Fruit fly (Drosophila melanogaster) whole organism, embryonic: Measurements from ENCODE around the gene CG9733.

Source experiments
- Aef1 ChIP-seq: fragments of 200-800 bp; sonication (Bioruptor generic); IDR thresholded peaks from 3 replicates; pipeline ENCODE4 v1.3.6; 2022; ENCODE audit warnings: missing biosample characterization, missing genetic modification characterization
- CG10267 ChIP-seq: fragments of 200-800 bp; sonication (Bioruptor generic); optimal IDR thresholded peaks from 2 replicates; lab custom pipeline; 2018; ENCODE audit warnings: missing biosample characterization, mild to moderate bottlenecking, missing genetic modification characterization, moderate library complexity
- CG10959 ChIP-seq: fragments of 200-800 bp; sonication (Bioruptor generic); IDR thresholded peaks from 2 replicates; pipeline ENCODE4 v1.3.6; 2022; ENCODE audit warnings: missing biosample characterization, missing genetic modification characterization
- CG12391 ChIP-seq: fragments of 200-800 bp; sonication (Bioruptor generic); optimal IDR thresholded peaks from 3 replicates; lab custom pipeline; 2018; ENCODE audit warnings: missing biosample characterization, mild to moderate bottlenecking, missing genetic modification characterization, moderate library complexity
- CG15011 ChIP-seq: fragments of 200-800 bp; sonication (Bioruptor generic); optimal IDR thresholded peaks from 3 replicates; lab custom pipeline; 2018; ENCODE audit warnings: missing biosample characterization, mild to moderate bottlenecking, missing genetic modification characterization
- CG15696 ChIP-seq: fragments of 200-800 bp; sonication (Bioruptor generic); optimal IDR thresholded peaks from 2 replicates; lab custom pipeline; 2019; ENCODE audit warnings: missing biosample characterization, mild to moderate bottlenecking, missing genetic modification characterization, moderate library complexity
- CG16779 ChIP-seq: fragments of 200-800 bp; sonication (Bioruptor generic); IDR thresholded peaks from 2 replicates; pipeline ENCODE4 v1.3.6; 2022; ENCODE audit warnings: missing biosample characterization, missing genetic modification characterization
- CG16863 ChIP-seq: fragments of 200-800 bp; sonication (Bioruptor generic); optimal IDR thresholded peaks from 3 replicates; lab custom pipeline; 2016; ENCODE audit warnings: missing biosample characterization, missing genetic modification characterization
- CG17328 ChIP-seq: fragments of 200-800 bp; sonication (Bioruptor generic); IDR thresholded peaks from 2 replicates; pipeline ENCODE4 v1.3.6; 2022; ENCODE audit warnings: missing biosample characterization, missing genetic modification characterization
- CG17802 ChIP-seq: fragments of 200-800 bp; sonication (Bioruptor generic); optimal IDR thresholded peaks from 2 replicates; lab custom pipeline; 2018; ENCODE audit warnings: missing biosample characterization, mild to moderate bottlenecking, missing genetic modification characterization, moderate library complexity
- CG2116 ChIP-seq: fragments of 200-800 bp; sonication (Bioruptor generic); optimal IDR thresholded peaks from 3 replicates; lab custom pipeline; 2018; ENCODE audit warnings: missing biosample characterization, mild to moderate bottlenecking, missing genetic modification characterization
- CG2712 ChIP-seq: fragments of 200-800 bp; optimal IDR thresholded peaks from 3 replicates; lab custom pipeline; 2019; ENCODE audit warnings: missing biosample characterization, mild to moderate bottlenecking, missing genetic modification characterization, moderate library complexity
- CG4328 ChIP-seq: fragments of 200-800 bp; sonication (Bioruptor generic); optimal IDR thresholded peaks from 3 replicates; lab custom pipeline; 2017; ENCODE audit warnings: missing biosample characterization, missing genetic modification reagents, missing genetic modification characterization
- CG4617 ChIP-seq: fragments of 200-800 bp; sonication (Bioruptor generic); optimal IDR thresholded peaks from 3 replicates; lab custom pipeline; 2016; ENCODE audit warnings: missing biosample characterization, missing genetic modification characterization, borderline replicate concordance
- CG7556 ChIP-seq: fragments of 200-800 bp; sonication (Bioruptor generic); optimal IDR thresholded peaks from 2 replicates; lab custom pipeline; 2017; ENCODE audit warnings: missing biosample characterization, mild to moderate bottlenecking, missing genetic modification characterization
- CoRest ChIP-seq: fragments of 200-800 bp; sonication (Bioruptor generic); optimal IDR thresholded peaks from 3 replicates; lab custom pipeline; 2018; ENCODE audit warnings: missing biosample characterization, mild to moderate bottlenecking, missing genetic modification characterization, moderate library complexity
- E2f2 ChIP-seq: fragments of 200-800 bp; sonication (Bioruptor generic); IDR thresholded peaks from 2 replicates; pipeline ENCODE4 v1.3.6; 2022; ENCODE audit warnings: missing biosample characterization, missing genetic modification characterization
- Ets65A ChIP-seq: fragments of 200-800 bp; sonication (Bioruptor generic); peaks from one replicate; lab custom pipeline; 2016; ENCODE audit warnings: missing biosample characterization, missing genetic modification characterization
- Hr78 ChIP-seq, 2 experiments: fragments of 200-800 bp in 1 of 2; fragments of >200 bp in 1 of 2; sonication (Bioruptor generic) in 1 of 2; optimal IDR thresholded peaks; 2 replicates each; lab custom pipeline; 2017 to 2019; ENCODE audit warnings: missing biosample characterization in 2 of 2, missing genetic modification characterization in 2 of 2, mild to moderate bottlenecking in 1 of 2, moderate library complexity in 1 of 2
- Mrtf ChIP-seq: fragments of 200-800 bp; sonication (Bioruptor generic); IDR thresholded peaks from 3 replicates; pipeline ENCODE4 v1.3.6; 2022; ENCODE audit warnings: missing biosample characterization, missing genetic modification characterization
- Scr ChIP-seq: fragments of 200-800 bp; sonication (Bioruptor generic); IDR thresholded peaks from 2 replicates; pipeline ENCODE4 v1.3.6; 2022; ENCODE audit warnings: missing biosample characterization, missing genetic modification characterization; ENCODE audit not compliant: partially characterized antibody
- Ssrp ChIP-seq: fragments of 200-800 bp; sonication (Bioruptor generic); optimal IDR thresholded peaks from 2 replicates; lab custom pipeline; 2018; ENCODE audit warnings: missing biosample characterization, mild to moderate bottlenecking, missing genetic modification characterization, moderate library complexity
- Usf ChIP-seq: fragments of 200-800 bp; sonication (Bioruptor generic); optimal IDR thresholded peaks from 2 replicates; lab custom pipeline; 2017; ENCODE audit warnings: missing genotype, missing biosample characterization, missing genetic modification characterization
- Xrp1 ChIP-seq: fragments of 200-800 bp; sonication (Bioruptor generic); IDR thresholded peaks from 2 replicates; pipeline ENCODE4 v1.3.6; 2022; ENCODE audit warnings: missing biosample characterization, missing genetic modification characterization
- ato ChIP-seq: fragments of 200-800 bp; sonication (Bioruptor generic); IDR thresholded peaks from 2 replicates; pipeline ENCODE4 v1.3.6; 2022; ENCODE audit warnings: missing biosample characterization, missing genetic modification characterization; ENCODE audit not compliant: partially characterized antibody
- bsh ChIP-seq, 2 experiments: fragments of 200-800 bp; sonication (Bioruptor generic); optimal IDR thresholded peaks; 2 replicates each; lab custom pipeline; 2017 to 2018; ENCODE audit warnings: mild to moderate bottlenecking in 2 of 2, missing biosample characterization in 2 of 2, missing genetic modification characterization in 2 of 2, moderate library complexity in 1 of 2
- cg ChIP-seq: fragments of 200-800 bp; sonication (Bioruptor generic); optimal IDR thresholded peaks from 3 replicates; lab custom pipeline; 2019; ENCODE audit warnings: missing biosample characterization, mild to moderate bottlenecking, missing genetic modification characterization, moderate library complexity
- ci ChIP-seq: fragments of 200-800 bp; sonication (Bioruptor generic); IDR thresholded peaks from 3 replicates; pipeline ENCODE4 v1.3.6; 2022; ENCODE audit warnings: missing biosample characterization, missing genetic modification characterization
- dati ChIP-seq: fragments of 200-800 bp; sonication (Bioruptor generic); IDR thresholded peaks from 2 replicates; pipeline ENCODE4 v1.3.6; 2022; ENCODE audit warnings: missing biosample characterization, missing genetic modification characterization
- dmrt99B ChIP-seq: fragments of 200-800 bp; sonication (Bioruptor generic); optimal IDR thresholded peaks from 2 replicates; lab custom pipeline; 2018; ENCODE audit warnings: missing biosample characterization, mild to moderate bottlenecking, missing genetic modification characterization, moderate library complexity
- dysf ChIP-seq: fragments of 200-800 bp; sonication (Bioruptor generic); IDR thresholded peaks from 3 replicates; pipeline ENCODE4 v1.3.6; 2022; ENCODE audit warnings: missing biosample characterization, missing genetic modification characterization
- gsb-n ChIP-seq: fragments of 200-800 bp; sonication (Bioruptor generic); optimal IDR thresholded peaks from 3 replicates; lab custom pipeline; 2018; ENCODE audit warnings: missing biosample characterization, mild to moderate bottlenecking, missing genetic modification characterization
- gt ChIP-seq: fragments of 200-800 bp; sonication (Bioruptor generic); IDR thresholded peaks from 2 replicates; pipeline ENCODE4 v1.3.6; 2022; ENCODE audit warnings: missing biosample characterization, missing genetic modification characterization
- hkb ChIP-seq, 2 experiments: fragments of 200-800 bp in 1 of 2; fragments of >200 bp in 1 of 2; sonication (Bioruptor generic) in 1 of 2; IDR thresholded peaks in 1 of 2; optimal IDR thresholded peaks in 1 of 2; 2 replicates each; pipeline versions ENCODE4 v1.3.6 to Lab custom; 2017 to 2022; ENCODE audit warnings: missing biosample characterization in 1 of 2, missing genetic modification characterization in 1 of 2
- kni ChIP-seq: fragments of 200-800 bp; sonication (Bioruptor generic); optimal IDR thresholded peaks from 3 replicates; lab custom pipeline; 2017; ENCODE audit warnings: mild to moderate bottlenecking, missing biosample characterization, missing genetic modification reagents, missing genetic modification characterization
- lola ChIP-seq, 3 experiments: fragments of >200 bp in 2 of 3; fragments of 200-800 bp in 1 of 3; sonication (Bioruptor generic) in 1 of 3; optimal IDR thresholded peaks; 2 replicates each; lab custom pipeline; 2017 to 2019; ENCODE audit warnings: missing biosample characterization in 3 of 3, missing genetic modification characterization in 3 of 3, mild to moderate bottlenecking in 1 of 3, moderate library complexity in 1 of 3
- lov ChIP-seq, 2 experiments: fragments of 200-800 bp in 1 of 2; fragments of >200 bp in 1 of 2; sonication (Bioruptor generic) in 1 of 2; IDR thresholded peaks in 1 of 2; optimal IDR thresholded peaks in 1 of 2; 2 replicates in 1 of 2; 3 replicates in 1 of 2; pipeline versions ENCODE4 v1.3.6 to Lab custom; 2017 to 2022; ENCODE audit warnings: missing biosample characterization in 1 of 2, missing genetic modification characterization in 1 of 2
- nerfin-1 ChIP-seq: fragments of 200-800 bp; sonication (Bioruptor generic); optimal IDR thresholded peaks from 3 replicates; lab custom pipeline; 2019; ENCODE audit warnings: missing biosample characterization, mild to moderate bottlenecking, missing genetic modification characterization, moderate library complexity
- nmo ChIP-seq: fragments of 200-800 bp; sonication (Bioruptor generic); optimal IDR thresholded peaks from 2 replicates; lab custom pipeline; 2018; ENCODE audit warnings: missing biosample characterization, mild to moderate bottlenecking, missing genetic modification characterization, moderate library complexity
- peb ChIP-seq: fragments of 200-800 bp; sonication (Bioruptor generic); IDR thresholded peaks from 2 replicates; pipeline ENCODE4 v1.3.6; 2022; ENCODE audit warnings: missing biosample characterization, missing genetic modification characterization
- pho ChIP-seq: fragments of 200-800 bp; sonication (Bioruptor generic); optimal IDR thresholded peaks from 2 replicates; lab custom pipeline; 2016; ENCODE audit warnings: missing biosample characterization, missing genetic modification characterization
- prd ChIP-seq, 3 experiments: fragments of >200 bp in 2 of 3; fragments of 200-800 bp in 1 of 3; sonication (Bioruptor generic) in 1 of 3; optimal IDR thresholded peaks in 2 of 3; IDR thresholded peaks in 1 of 3; 2 replicates in 2 of 3; 3 replicates in 1 of 3; pipeline versions ENCODE4 v1.3.6 to Lab custom; 2017 to 2022; ENCODE audit warnings: missing biosample characterization in 1 of 3, missing genetic modification characterization in 1 of 3
- repo ChIP-seq: fragments of 200-800 bp; sonication (Bioruptor generic); optimal IDR thresholded peaks from 2 replicates; lab custom pipeline; 2016; ENCODE audit warnings: missing biosample characterization, missing genetic modification characterization
- sens-2 ChIP-seq: fragments of 200-800 bp; sonication (Bioruptor generic); IDR thresholded peaks from 2 replicates; pipeline ENCODE4 v1.3.6; 2022; ENCODE audit warnings: missing biosample characterization, missing genetic modification characterization
- sima ChIP-seq: fragments of 200-800 bp; sonication (Bioruptor generic); optimal IDR thresholded peaks from 2 replicates; lab custom pipeline; 2016; ENCODE audit warnings: missing biosample characterization, missing genetic modification characterization
- unpg ChIP-seq: fragments of 200-800 bp; sonication (Bioruptor generic); optimal IDR thresholded peaks from 3 replicates; lab custom pipeline; 2018; ENCODE audit warnings: missing biosample characterization, mild to moderate bottlenecking, missing genetic modification characterization, moderate library complexity
- zfh2 ChIP-seq: fragments of 200-800 bp; sonication (Bioruptor generic); optimal IDR thresholded peaks from 2 replicates; lab custom pipeline; 2016; ENCODE audit warnings: missing biosample characterization, missing genetic modification characterization

CG9733 gene

DNA sequence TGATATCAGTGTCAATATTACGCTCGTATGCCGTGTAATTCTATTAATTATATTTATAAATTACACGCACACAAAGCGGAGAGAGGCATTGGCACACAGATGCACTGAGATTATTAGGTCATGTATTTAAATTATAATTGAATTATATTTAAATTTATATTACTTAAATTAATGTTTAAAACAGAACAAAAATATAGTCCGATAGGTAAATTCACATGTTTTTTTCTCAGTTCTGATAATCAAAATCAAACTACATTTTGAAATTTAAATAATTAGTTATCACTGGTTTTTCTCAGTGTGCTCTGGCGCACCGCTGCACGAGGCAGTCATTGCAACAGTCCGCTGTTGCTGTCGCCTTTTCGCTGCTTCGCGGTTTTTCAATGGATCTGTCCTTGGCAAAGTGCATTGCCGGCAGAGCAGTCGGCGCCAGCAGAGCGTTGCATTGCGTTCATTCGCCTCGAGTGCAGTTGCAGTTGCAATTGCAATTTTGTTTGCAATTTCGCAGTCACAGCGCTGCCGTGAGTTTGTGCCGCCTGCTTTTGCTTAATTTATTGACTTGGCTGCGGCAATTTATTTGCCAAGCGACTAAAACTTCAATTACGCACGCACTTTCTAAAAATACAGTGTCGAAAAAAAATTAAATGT is 47.1 kb upstream of the CG9733 start (continued):
- TF ChIP-seq lov (optimal IDR thresholded peaks at IDR 0.05; lab: Kevin White, UChicago): no peak
- 0 out of 3 replicates have a peak, but pooled peaks have one; percentile 42 for TF ChIP-seq lov (GFP tag; IDR thresholded peaks at IDR 0.05; lab: Robert Waterston, UW)
- peak; percentile 36; the same call in 1 of the 2 replicates for TF ChIP-seq CG17328 (GFP tag; lab: Robert Waterston, UW)
- TF ChIP-seq gsb-n (tag; lab: Kevin White, UChicago): peak; percentile 37
- no peak for TF ChIP-seq CG15696
- no peak for TF ChIP-seq kni (GFP tag; lab: Kevin White, UChicago)
- peak; percentile 24 for TF ChIP-seq CG7556 (GFP tag; lab: Kevin White, UChicago)
- TF ChIP-seq repo: no peak
- TF ChIP-seq zfh2 (GFP tag; lab: Kevin White, UChicago): no peak
- peak in 1 of 3 experiments; percentile 23 for TF ChIP-seq lola (GFP tag; optimal IDR thresholded peaks at IDR 0.05; lab: Kevin White, UChicago)
- no peak for TF ChIP-seq cg
- no peak for TF ChIP-seq nerfin-1 (tag; lab: Kevin White, UChicago)
- TF ChIP-seq unpg (GFP tag; lab: Kevin White, UChicago): peak; percentile 42
- TF ChIP-seq nmo (GFP tag; lab: Kevin White, UChicago): peak; percentile 21
- TF ChIP-seq Mrtf (GFP tag; lab: Robert Waterston, UW): no peak
- no peak for TF ChIP-seq CG2116 (GFP tag; lab: Kevin White, UChicago)
- no peak for TF ChIP-seq sima
- TF ChIP-seq ato (GFP tag; lab: Robert Waterston, UW): no peak
- TF ChIP-seq CG16779: no peak
- TF ChIP-seq Hr78 (GFP tag; optimal IDR thresholded peaks at IDR 0.05; lab: Kevin White, UChicago): no peak
- peak; percentile 35 for TF ChIP-seq dmrt99B (tag; lab: Kevin White, UChicago)
- no peak for TF ChIP-seq CG10959 (GFP tag; lab: Robert Waterston, UW)
- 0 out of 3 replicates have a peak, but pooled peaks have one; percentile 27 for TF ChIP-seq dysf (GFP tag; lab: Robert Waterston, UW)
- TF ChIP-seq hkb (optimal IDR thresholded peaks at IDR 0.05; lab: Kevin White, UChicago): no peak
- 0 out of 2 replicates have a peak, but pooled peaks have one; percentile 28 for TF ChIP-seq hkb (GFP tag; IDR thresholded peaks at IDR 0.05; lab: Robert Waterston, UW)
- no peak for TF ChIP-seq CG4328
- TF ChIP-seq Usf: no peak
- TF ChIP-seq CoRest (tag; lab: Kevin White, UChicago): peak; percentile 2
- TF ChIP-seq prd (optimal IDR thresholded peaks at IDR 0.05; lab: Kevin White, UChicago): no peak
- TF ChIP-seq prd (GFP tag; IDR thresholded peaks at IDR 0.05; lab: Robert Waterston, UW): peak; percentile 37; the same call in 2 of the 3 replicates
- TF ChIP-seq CG4617 (GFP tag; lab: Kevin White, UChicago): no peak
- TF ChIP-seq CG17802 (tag; lab: Kevin White, UChicago): no peak
- no peak for TF ChIP-seq CG16863
- no peak for TF ChIP-seq CG15011 (GFP tag; lab: Kevin White, UChicago)
- TF ChIP-seq bsh (GFP tag; optimal IDR thresholded peaks at IDR 0.05; lab: Kevin White, UChicago): peak; percentile 39 to 89
- TF ChIP-seq CG12391 (tag; lab: Kevin White, UChicago): peak; percentile 27
- TF ChIP-seq CG10267: peak; percentile 15
- TF ChIP-seq pho (GFP tag; lab: Kevin White, UChicago): no peak
- peak; percentile 29 for TF ChIP-seq CG2712 (tag; lab: Kevin White, UChicago)
- peak; percentile 42; the same call in 1 of the 2 replicates for TF ChIP-seq Xrp1
- peak; percentile 35 for TF ChIP-seq Ets65A
- peak; percentile 41 for TF ChIP-seq Ssrp (tag; lab: Kevin White, UChicago)
- no peak for TF ChIP-seq gt
- TF ChIP-seq ci: no peak
- no peak for TF ChIP-seq peb
- no peak for TF ChIP-seq dati (GFP tag; lab: Robert Waterston, UW)
- TF ChIP-seq sens-2 (GFP tag; lab: Robert Waterston, UW): no peak
- no peak for TF ChIP-seq E2f2 (GFP tag; lab: Robert Waterston, UW)
- no peak for TF ChIP-seq Scr
- TF ChIP-seq Aef1 (GFP tag; lab: Robert Waterston, UW): no peak
